Worm (Caenorhabditis elegans) whole organism, L2 larva: ENCODE data around the gene npp-15.

Source experiments
- C34F6.9 ChIP-seq: fragments of 150-350 bp; optimal IDR thresholded peaks from 2 replicates; lab custom pipeline; 2014; ENCODE audit warnings: missing biosample characterization, missing genetic modification characterization
- F13H6.1 ChIP-seq: sonication (generic microtip); optimal IDR thresholded peaks from 2 replicates; lab custom pipeline; 2016; ENCODE audit warnings: missing genetic modification characterization, missing compliant biosample characterization
- R02D3.7 ChIP-seq: fragments of 150-350 bp; optimal IDR thresholded peaks from 2 replicates; lab custom pipeline; 2014; ENCODE audit warnings: missing biosample characterization, missing genetic modification characterization
- Y55F3AM.14 ChIP-seq: fragments of 200-800 bp; sonication (Bioruptor generic); optimal IDR thresholded peaks from 2 replicates; lab custom pipeline; 2018; ENCODE audit warnings: mild to moderate bottlenecking, missing genetic modification characterization, missing compliant biosample characterization
- ZK546.5 ChIP-seq: sonication (generic microtip); optimal IDR thresholded peaks from 2 replicates; lab custom pipeline; 2017; ENCODE audit warnings: missing biosample characterization, missing genetic modification characterization
- alr-1 ChIP-seq: fragments of 150-350 bp; optimal IDR thresholded peaks from 2 replicates; lab custom pipeline; 2014; ENCODE audit warnings: missing biosample characterization, missing genetic modification characterization
- aly-2 ChIP-seq: fragments of 150-350 bp; optimal IDR thresholded peaks from 2 replicates; lab custom pipeline; 2014; ENCODE audit warnings: missing biosample characterization, missing genetic modification characterization
- ama-1 ChIP-seq: fragments of 150-350 bp; optimal IDR thresholded peaks from 2 replicates; lab custom pipeline; 2018; ENCODE audit warnings: inconsistent platforms
- blmp-1 ChIP-seq: sonication (generic microtip); optimal IDR thresholded peaks from 2 replicates; lab custom pipeline; 2017; ENCODE audit warnings: missing genetic modification characterization, mild to moderate bottlenecking, missing compliant biosample characterization, antibody characterized with exemption, moderate library complexity; ENCODE audit not compliant: insufficient read depth
- ceh-16 ChIP-seq: fragments of 150-350 bp; optimal IDR thresholded peaks from 2 replicates; lab custom pipeline; 2014; ENCODE audit warnings: missing biosample characterization, missing genetic modification characterization
- ceh-82 ChIP-seq: fragments of 150-350 bp; optimal IDR thresholded peaks from 2 replicates; lab custom pipeline; 2014; ENCODE audit warnings: missing biosample characterization, missing genetic modification characterization
- crh-2 ChIP-seq: sonication (generic microtip); optimal IDR thresholded peaks from 2 replicates; lab custom pipeline; 2017; ENCODE audit warnings: missing biosample characterization, missing genetic modification characterization
- dmd-4 ChIP-seq: sonication (generic microtip); optimal IDR thresholded peaks from 2 replicates; lab custom pipeline; 2017; ENCODE audit warnings: missing biosample characterization, missing genetic modification characterization
- egl-27 ChIP-seq: sonication (generic microtip); optimal IDR thresholded peaks from 3 replicates; lab custom pipeline; 2017; ENCODE audit warnings: missing biosample characterization, missing genetic modification reagents, missing genetic modification characterization
- elt-1 ChIP-seq: fragments of 150-350 bp; optimal IDR thresholded peaks from 2 replicates; lab custom pipeline; 2014; ENCODE audit warnings: missing biosample characterization, missing genetic modification characterization
- elt-3 ChIP-seq: sonication (generic microtip); optimal IDR thresholded peaks from 2 replicates; lab custom pipeline; 2017; ENCODE audit warnings: missing biosample characterization, missing genetic modification characterization
- fos-1 ChIP-seq: fragments of 150-350 bp; optimal IDR thresholded peaks from 2 replicates; lab custom pipeline; 2014; ENCODE audit warnings: missing biosample characterization, missing genetic modification characterization
- gmeb-1 ChIP-seq: fragments of 150-350 bp; optimal IDR thresholded peaks from 2 replicates; lab custom pipeline; 2014; ENCODE audit warnings: missing biosample characterization, missing genetic modification characterization
- lin-11 ChIP-seq: fragments of 150-350 bp; sonication (generic microtip); optimal IDR thresholded peaks from 2 replicates; lab custom pipeline; 2014; ENCODE audit warnings: missing biosample characterization, missing genetic modification characterization, inconsistent platforms, mixed read lengths
- lin-13 ChIP-seq: fragments of 150-350 bp; optimal IDR thresholded peaks from 2 replicates; lab custom pipeline; 2014; ENCODE audit warnings: missing biosample characterization, missing genetic modification reagents, missing genetic modification characterization
- lin-39 ChIP-seq: fragments of 150-350 bp; optimal IDR thresholded peaks from 2 replicates; lab custom pipeline; 2014; ENCODE audit warnings: missing biosample characterization, missing genetic modification reagents, missing genetic modification characterization
- lsy-2 ChIP-seq, 2 experiments: fragments of 150-350 bp in 1 of 2; sonication (generic microtip) in 1 of 2; optimal IDR thresholded peaks; 2 replicates each; lab custom pipeline; 2014 to 2017; ENCODE audit warnings: missing biosample characterization in 2 of 2, missing genetic modification characterization in 2 of 2
- mab-5 ChIP-seq: fragments of 150-350 bp; optimal IDR thresholded peaks from 2 replicates; lab custom pipeline; 2014; ENCODE audit warnings: missing biosample characterization, missing genetic modification characterization
- mbf-1 ChIP-seq: sonication (generic microtip); optimal IDR thresholded peaks from 2 replicates; lab custom pipeline; 2017; ENCODE audit warnings: missing biosample characterization, missing genetic modification characterization
- mdl-1 ChIP-seq, 2 experiments: fragments of 150-350 bp in 1 of 2; sonication (generic microtip) in 1 of 2; optimal IDR thresholded peaks; 2 replicates each; lab custom pipeline; 2017; ENCODE audit warnings: missing biosample characterization in 2 of 2, missing genetic modification characterization in 2 of 2
- nhr-10 ChIP-seq: sonication (generic microtip); optimal IDR thresholded peaks from 2 replicates; lab custom pipeline; 2017; ENCODE audit warnings: missing biosample characterization, missing genetic modification characterization
- nhr-11 ChIP-seq: fragments of 150-350 bp; optimal IDR thresholded peaks from 2 replicates; lab custom pipeline; 2014; ENCODE audit warnings: missing biosample characterization, missing genetic modification characterization
- nhr-12 ChIP-seq: fragments of 150-350 bp; optimal IDR thresholded peaks from 2 replicates; lab custom pipeline; 2014; ENCODE audit warnings: missing biosample characterization, missing genetic modification characterization
- nhr-129 ChIP-seq: fragments of 150-350 bp; optimal IDR thresholded peaks from 2 replicates; lab custom pipeline; 2014; ENCODE audit warnings: missing biosample characterization, missing genetic modification characterization
- nhr-21 ChIP-seq: fragments of 150-350 bp; optimal IDR thresholded peaks from 2 replicates; lab custom pipeline; 2014; ENCODE audit warnings: missing biosample characterization, missing genetic modification characterization
- nhr-23 ChIP-seq: fragments of 150-350 bp; optimal IDR thresholded peaks from 2 replicates; lab custom pipeline; 2014; ENCODE audit warnings: missing biosample characterization, missing genetic modification reagents, missing genetic modification characterization
- nhr-237 ChIP-seq: fragments of 150-350 bp; optimal IDR thresholded peaks from 2 replicates; lab custom pipeline; 2014; ENCODE audit warnings: missing biosample characterization, missing genetic modification characterization
- nhr-25 ChIP-seq: fragments of 150-350 bp; sonication (generic microtip); optimal IDR thresholded peaks from 3 replicates; lab custom pipeline; 2014; ENCODE audit warnings: missing biosample characterization, missing genetic modification characterization
- nhr-6 ChIP-seq: fragments of 150-350 bp; optimal IDR thresholded peaks from 2 replicates; lab custom pipeline; 2014; ENCODE audit warnings: missing biosample characterization, missing genetic modification characterization
- nhr-77 ChIP-seq: fragments of 150-350 bp; optimal IDR thresholded peaks from 2 replicates; lab custom pipeline; 2014; ENCODE audit warnings: missing biosample characterization, missing genetic modification characterization
- peb-1 ChIP-seq: fragments of 150-350 bp; optimal IDR thresholded peaks from 2 replicates; lab custom pipeline; 2014; ENCODE audit warnings: missing biosample characterization, missing genetic modification characterization
- sem-4 ChIP-seq: fragments of 150-350 bp; optimal IDR thresholded peaks from 2 replicates; lab custom pipeline; 2014; ENCODE audit warnings: missing biosample characterization, missing genetic modification reagents, missing genetic modification characterization
- skn-1 ChIP-seq: sonication (generic microtip); optimal IDR thresholded peaks from 2 replicates; lab custom pipeline; 2017; ENCODE audit warnings: missing biosample characterization, missing genetic modification characterization
- sma-3 ChIP-seq: sonication (generic microtip); optimal IDR thresholded peaks from 2 replicates; lab custom pipeline; 2016; ENCODE audit warnings: missing genetic modification reagents, missing genetic modification characterization, missing compliant biosample characterization
- sma-9 ChIP-seq, 2 experiments: fragments of 150-350 bp in 1 of 2; sonication (generic microtip) in 1 of 2; optimal IDR thresholded peaks; 2 replicates each; lab custom pipeline; 2014 to 2016; ENCODE audit warnings: missing genetic modification characterization in 2 of 2, mild to moderate bottlenecking in 1 of 2, missing biosample characterization in 1 of 2, missing compliant biosample characterization in 1 of 2, missing genetic modification reagents in 1 of 2, moderate library complexity in 1 of 2
- snpc-4 ChIP-seq: fragments of 150-350 bp; optimal IDR thresholded peaks from 2 replicates; lab custom pipeline; 2014; ENCODE audit warnings: missing biosample characterization, missing genetic modification characterization
- unc-39 ChIP-seq: fragments of 150-350 bp; optimal IDR thresholded peaks from 2 replicates; lab custom pipeline; 2014; ENCODE audit warnings: missing biosample characterization, missing genetic modification characterization
- unc-55 ChIP-seq: fragments of 150-350 bp; sonication (generic microtip); optimal IDR thresholded peaks from 3 replicates; lab custom pipeline; 2014; ENCODE audit warnings: missing biosample characterization, missing genetic modification reagents, missing genetic modification characterization
- unc-62 ChIP-seq: fragments of 150-350 bp; optimal IDR thresholded peaks from 2 replicates; lab custom pipeline; 2014; ENCODE audit warnings: missing biosample characterization, missing genetic modification reagents, missing genetic modification characterization
- zag-1 ChIP-seq: fragments of 150-350 bp; optimal IDR thresholded peaks from 2 replicates; lab custom pipeline; 2014; ENCODE audit warnings: missing biosample characterization, missing genetic modification characterization
- ztf-1 ChIP-seq: fragments of 200-800 bp; sonication (Bioruptor generic); conservative IDR thresholded peaks from 2 replicates; pipeline ENCODE4 v1.3.6; 2022; ENCODE audit warnings: missing genetic modification characterization, missing compliant biosample characterization
- ztf-11 ChIP-seq: sonication (generic microtip); optimal IDR thresholded peaks from 2 replicates; lab custom pipeline; 2017; ENCODE audit warnings: missing biosample characterization, missing genetic modification characterization
- ztf-4 ChIP-seq: fragments of 150-350 bp; optimal IDR thresholded peaks from 2 replicates; lab custom pipeline; 2014; ENCODE audit warnings: missing biosample characterization, missing genetic modification characterization

npp-15 gene

ce11 chrIII:7889036-7889435 lies 39.8 kb upstream of the npp-15 start:
- TF ChIP-seq ceh-82 (tag; lab: Kevin White, UChicago) (no peak), lin-11 (tag; lab: Kevin White, UChicago) (no peak), sma-9 (GFP tag; optimal IDR thresholded peaks at IDR 0.05; lab: Kevin White, UChicago) (no peak), sma-9 (tag; optimal IDR thresholded peaks at IDR 0.05; lab: Kevin White, UChicago) (no peak), sma-3 (GFP tag; lab: Kevin White, UChicago) (no peak), elt-3 (no peak), nhr-25 (tag; lab: Kevin White, UChicago) (no peak), nhr-12 (tag; lab: Kevin White, UChicago) (no peak), mdl-1 (tag; optimal IDR thresholded peaks at IDR 0.05; lab: Kevin White, UChicago) (no peak), fos-1 (tag; lab: Kevin White, UChicago) (no peak), lsy-2 (tag; optimal IDR thresholded peaks at IDR 0.05; lab: Kevin White, UChicago) (no peak), skn-1 (tag; lab: Kevin White, UChicago) (no peak)

- no peak for TF ChIP-seq mab-5 (tag; lab: Kevin White, UChicago)
- TF ChIP-seq nhr-23 (tag; lab: Kevin White, UChicago), result no peak
- no peak for TF ChIP-seq elt-1 (tag; lab: Kevin White, UChicago)
- no peak for TF ChIP-seq ZK546.5
- TF ChIP-seq nhr-21, result peak; percentile 77
- TF ChIP-seq crh-2 (tag; lab: Kevin White, UChicago), result peak; percentile 85
- TF ChIP-seq sma-3 (GFP tag; lab: Kevin White, UChicago), result peak; percentile 70
- TF ChIP-seq R02D3.7 (tag; lab: Kevin White, UChicago), result no peak
- peak; percentile 65 for TF ChIP-seq gmeb-1 (tag; lab: Kevin White, UChicago)
- TF ChIP-seq nhr-237 (tag; lab: Kevin White, UChicago), result no peak
- peak; percentile 87 for TF ChIP-seq blmp-1 (tag; lab: Kevin White, UChicago)
- no peak for TF ChIP-seq Y55F3AM.14 (GFP tag; lab: Kevin White, UChicago)
- no peak for TF ChIP-seq peb-1 (tag; lab: Kevin White, UChicago)
- no peak for TF ChIP-seq nhr-10 (tag; lab: Kevin White, UChicago)
- TF ChIP-seq C34F6.9 (tag; lab: Kevin White, UChicago), result peak; percentile 87
- TF ChIP-seq fos-1 (tag; lab: Kevin White, UChicago), result peak; percentile 93
- TF ChIP-seq sma-9 (GFP tag; optimal IDR thresholded peaks at IDR 0.05; lab: Kevin White, UChicago), result peak; percentile 84
- TF ChIP-seq sma-9 (tag; optimal IDR thresholded peaks at IDR 0.05; lab: Kevin White, UChicago), result no peak
- TF ChIP-seq lin-39, result no peak
- TF ChIP-seq mdl-1 (tag; optimal IDR thresholded peaks at IDR 0.05; lab: Kevin White, UChicago), result peak; percentile 52 to 80
- no peak for TF ChIP-seq ceh-82 (tag; lab: Kevin White, UChicago)
- TF ChIP-seq aly-2 (tag; lab: Kevin White, UChicago), result no peak
- TF ChIP-seq lin-13 (GFP tag; lab: Kevin White, UChicago), result peak; percentile 34
- peak; percentile 60 to 69 for TF ChIP-seq lsy-2 (tag; optimal IDR thresholded peaks at IDR 0.05; lab: Kevin White, UChicago)
- no peak for TF ChIP-seq unc-39 (tag; lab: Kevin White, UChicago)
- TF ChIP-seq egl-27 (tag; lab: Kevin White, UChicago), result peak; percentile 37
- peak; percentile 87 for TF ChIP-seq F13H6.1
- TF ChIP-seq unc-55 (GFP tag; lab: Kevin White, UChicago), result peak; percentile 78
- TF ChIP-seq ztf-4 (tag; lab: Kevin White, UChicago), result peak; percentile 18
- peak; percentile 88 for TF ChIP-seq nhr-25 (tag; lab: Kevin White, UChicago)
- TF ChIP-seq skn-1 (tag; lab: Kevin White, UChicago), result no peak
- no peak for TF ChIP-seq dmd-4
- TF ChIP-seq unc-62 (GFP tag; lab: Kevin White, UChicago), result no peak
- TF ChIP-seq snpc-4, result peak; percentile 47
- no peak for TF ChIP-seq ztf-11 (tag; lab: Kevin White, UChicago)
- TF ChIP-seq ama-1 (lab: Kevin White, UChicago), result peak; percentile 35
- no peak for TF ChIP-seq ceh-16
- no peak for TF ChIP-seq ztf-1 (GFP tag; lab: Robert Waterston, UW)
- peak; percentile 67 for TF ChIP-seq sem-4 (tag; lab: Kevin White, UChicago)
- TF ChIP-seq elt-3, result no peak
- TF ChIP-seq nhr-77 (tag; lab: Kevin White, UChicago), result no peak
- TF ChIP-seq alr-1 (tag; lab: Kevin White, UChicago), result no peak
- TF ChIP-seq nhr-129, result peak; percentile 82
- TF ChIP-seq nhr-6, result no peak
- peak; percentile 16 for TF ChIP-seq zag-1 (tag; lab: Kevin White, UChicago)
- no peak for TF ChIP-seq mbf-1 (tag; lab: Kevin White, UChicago)
- no peak for TF ChIP-seq lin-11 (tag; lab: Kevin White, UChicago)
- TF ChIP-seq nhr-11, result no peak
- no peak for TF ChIP-seq nhr-12 (tag; lab: Kevin White, UChicago)
Measured at ce11 chrIII:7891573-7892306, 37.1 kb upstream of the npp-15 start, which contains the start of the genes ZK688.5 and fahd-1. Gene ZK688.5 (minus strand): TSS chrIII:7891623. Gene fahd-1 (plus strand): TSS chrIII:7892256.
